Worm (Caenorhabditis elegans) whole organism, L4 larva: ENCODE results near the gene F23D12.1.

Experiments
- egl-27 ChIP-seq: sonication (generic microtip); optimal IDR thresholded peaks from 3 replicates; lab custom pipeline; 2017; ENCODE audit warnings: missing biosample characterization, missing genetic modification reagents, missing genetic modification characterization
- lin-1 ChIP-seq: fragments of 200-800 bp; sonication (Bioruptor generic); IDR thresholded peaks from 2 replicates; pipeline ENCODE4 v1.3.6; 2022; ENCODE audit warnings: missing genetic modification reagents, missing genetic modification characterization, missing compliant biosample characterization
- mdt-29 ChIP-seq: fragments of 200-800 bp; sonication (Bioruptor generic); IDR thresholded peaks from 2 replicates; pipeline ENCODE4 v1.3.6; 2022; ENCODE audit warnings: missing genetic modification reagents, missing genetic modification characterization, missing compliant biosample characterization
- mes-2 ChIP-seq: sonication (generic microtip); optimal IDR thresholded peaks from 2 replicates; lab custom pipeline; 2016; ENCODE audit warnings: missing genotype, mild to moderate bottlenecking, missing genetic modification characterization, missing compliant biosample characterization; ENCODE audit not compliant: poor library complexity, severe bottlenecking
- nhr-28 ChIP-seq: fragments of 150-350 bp; optimal IDR thresholded peaks from 2 replicates; lab custom pipeline; 2014; ENCODE audit warnings: missing biosample characterization, missing genetic modification characterization

ce11 chrX:14444701-14445100 lies 16.7 kb upstream of the F23D12.1 start, which contains the start of gene F23D12.4:
- no peak for TF ChIP-seq egl-27
- no peak for TF ChIP-seq lin-1 (GFP tag; lab: Robert Waterston, UW)
- TF ChIP-seq mes-2, result no peak
- no peak for TF ChIP-seq mdt-29 (GFP tag; lab: Robert Waterston, UW)
- TF ChIP-seq nhr-28 (tag; lab: Kevin White, UChicago), result no peak
